Fruit fly (Drosophila melanogaster) whole organism, pupa: ENCODE measurements around the gene Pi3K21B.

Experiments
- CG10348 ChIP-seq: fragments of 200-800 bp; sonication (Bioruptor generic); IDR thresholded peaks from 2 replicates; pipeline ENCODE4 v1.3.6; 2022; ENCODE audit warnings: missing biosample characterization, missing genetic modification characterization
- CG12605 ChIP-seq: fragments of 200-800 bp; sonication (Bioruptor generic); IDR thresholded peaks from 2 replicates; pipeline ENCODE4 v1.3.6; 2022; ENCODE audit warnings: missing biosample characterization, missing genetic modification characterization
- CG13204 ChIP-seq: fragments of 200-800 bp; sonication (Bioruptor generic); optimal IDR thresholded peaks from 2 replicates; lab custom pipeline; 2018; ENCODE audit warnings: missing biosample characterization, mild to moderate bottlenecking, missing genetic modification characterization, moderate library complexity
- CG14655 ChIP-seq: fragments of 200-800 bp; sonication (Bioruptor generic); optimal IDR thresholded peaks from 3 replicates; lab custom pipeline; 2017; ENCODE audit warnings: mild to moderate bottlenecking, missing biosample characterization, missing genetic modification reagents, missing genetic modification characterization
- CG15710 ChIP-seq: fragments of 200-800 bp; sonication (Bioruptor generic); optimal IDR thresholded peaks from 2 replicates; lab custom pipeline; 2018; ENCODE audit warnings: missing biosample characterization, mild to moderate bottlenecking, missing genetic modification characterization, moderate library complexity
- CG17806 ChIP-seq: fragments of 200-800 bp; sonication (Bioruptor generic); optimal IDR thresholded peaks from 2 replicates; lab custom pipeline; 2018; ENCODE audit warnings: missing biosample characterization, mild to moderate bottlenecking, missing genetic modification characterization, moderate library complexity
- CG32121 ChIP-seq: fragments of 200-800 bp; sonication (Bioruptor generic); IDR thresholded peaks from 2 replicates; pipeline ENCODE4 v1.3.6; 2022; ENCODE audit warnings: missing biosample characterization, missing genetic modification characterization
- CG34367 ChIP-seq: fragments of 200-800 bp; sonication (Bioruptor generic); optimal IDR thresholded peaks from 2 replicates; lab custom pipeline; 2018; ENCODE audit warnings: missing biosample characterization, mild to moderate bottlenecking, missing genetic modification characterization
- CG4496 ChIP-seq: fragments of 200-800 bp; sonication (Bioruptor generic); IDR thresholded peaks from 3 replicates; pipeline ENCODE4 v1.3.6; 2022; ENCODE audit warnings: missing biosample characterization, missing genetic modification characterization
- CG8159 ChIP-seq: fragments of 200-800 bp; sonication (Bioruptor generic); optimal IDR thresholded peaks from 3 replicates; lab custom pipeline; 2018; ENCODE audit warnings: missing biosample characterization, mild to moderate bottlenecking, missing genetic modification characterization, moderate library complexity
- CG8301 ChIP-seq: fragments of 200-800 bp; sonication (Bioruptor generic); optimal IDR thresholded peaks from 2 replicates; lab custom pipeline; 2018; ENCODE audit warnings: missing biosample characterization, mild to moderate bottlenecking, missing genetic modification characterization
- CG9948 ChIP-seq: fragments of 200-800 bp; sonication (Bioruptor generic); optimal IDR thresholded peaks from 2 replicates; lab custom pipeline; 2018; ENCODE audit warnings: missing biosample characterization, mild to moderate bottlenecking, missing genetic modification characterization, moderate library complexity
- D1 ChIP-seq: fragments of 200-800 bp; sonication (Bioruptor generic); optimal IDR thresholded peaks from 2 replicates; lab custom pipeline; 2018; ENCODE audit warnings: missing biosample characterization, mild to moderate bottlenecking, missing genetic modification characterization, moderate library complexity
- EcR ChIP-seq: fragments of 200-800 bp; sonication (Bioruptor generic); optimal IDR thresholded peaks from 3 replicates; lab custom pipeline; 2019; ENCODE audit warnings: missing biosample characterization, missing genetic modification characterization, mild to moderate bottlenecking, moderate library complexity, missing genetic modification reagents
- Ets98B ChIP-seq: fragments of 200-800 bp; sonication (Bioruptor generic); IDR thresholded peaks from 2 replicates; pipeline ENCODE4 v1.3.6; 2022; ENCODE audit warnings: missing biosample characterization, missing genetic modification characterization
- Pif1A ChIP-seq: fragments of 200-800 bp; sonication (Bioruptor generic); optimal IDR thresholded peaks from 3 replicates; lab custom pipeline; 2016; ENCODE audit warnings: missing biosample characterization, missing genetic modification characterization
- Pif1B ChIP-seq: fragments of 200-800 bp; sonication (Bioruptor generic); optimal IDR thresholded peaks from 3 replicates; lab custom pipeline; 2016; ENCODE audit warnings: missing biosample characterization, missing genetic modification characterization
- Snoo ChIP-seq: fragments of 200-800 bp; sonication (Bioruptor generic); optimal IDR thresholded peaks from 3 replicates; lab custom pipeline; 2017; ENCODE audit warnings: missing biosample characterization, mild to moderate bottlenecking, missing genetic modification characterization, inconsistent platforms
- fd96Ca ChIP-seq: fragments of 200-800 bp; sonication (Bioruptor generic); IDR thresholded peaks from 3 replicates; pipeline ENCODE4 v1.3.6; 2022; ENCODE audit warnings: missing biosample characterization, missing genetic modification characterization
- gl ChIP-seq: fragments of 200-800 bp; sonication (Bioruptor generic); optimal IDR thresholded peaks from 2 replicates; lab custom pipeline; 2018; ENCODE audit warnings: missing biosample characterization, mild to moderate bottlenecking, missing genetic modification characterization
- rn ChIP-seq: fragments of 200-800 bp; sonication (Bioruptor generic); IDR thresholded peaks from 2 replicates; pipeline ENCODE4 v1.3.6; 2022; ENCODE audit warnings: missing biosample characterization, missing genetic modification characterization

Gene Pi3K21B

DNA sequence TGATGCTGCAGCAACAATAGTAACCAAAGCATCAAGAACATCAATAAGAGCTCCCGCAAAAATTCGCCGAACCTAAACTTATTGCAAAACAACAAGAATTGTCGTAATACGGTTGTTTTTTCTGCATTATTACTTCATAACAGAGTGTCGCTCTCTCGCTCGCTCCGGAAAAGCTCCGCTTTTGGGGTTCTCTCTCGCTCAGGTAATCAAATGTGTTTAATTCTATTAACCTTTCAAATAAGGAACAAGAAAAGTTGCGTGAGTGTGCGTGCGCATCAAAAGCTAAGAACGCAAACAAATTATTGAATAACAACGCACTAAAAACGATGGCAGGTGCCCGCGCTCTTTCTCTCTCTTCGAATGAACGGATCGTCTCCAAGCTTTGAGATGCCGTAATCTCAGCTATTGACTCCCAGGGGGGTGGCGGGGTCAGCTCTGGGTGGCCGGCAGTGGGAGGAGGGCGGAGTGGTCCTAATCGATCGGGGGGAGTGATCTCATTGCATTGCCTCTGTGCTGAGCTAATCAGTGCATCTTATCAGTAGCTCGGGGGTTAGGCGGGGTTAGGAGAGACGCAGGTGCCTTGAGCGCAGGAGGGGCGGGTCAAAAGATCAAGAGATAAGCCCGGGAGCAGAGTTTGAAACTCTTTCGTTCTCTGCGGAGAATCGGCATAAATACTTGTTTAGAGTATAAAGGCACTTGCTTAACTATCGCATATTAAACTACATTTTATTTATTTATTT lies 8.7 kb downstream of the Pi3K21B start:
- TF ChIP-seq CG34367 (tag; lab: Kevin White, UChicago) (no peak), Snoo (no peak), CG4496 (GFP tag; lab: Robert Waterston, UW) (0 out of 3 replicates have a peak, but pooled peaks have one; percentile 33), EcR (GFP tag; lab: Kevin White, UChicago) (peak; percentile 14)
- TF ChIP-seq, all 21 proteins: peak for 2

- TF ChIP-seq CG14655 (GFP tag; lab: Kevin White, UChicago) (no peak), gl (tag; lab: Kevin White, UChicago) (no peak), rn (GFP tag; lab: Robert Waterston, UW) (no peak), CG8301 (tag; lab: Kevin White, UChicago) (no peak), CG15710 (tag; lab: Kevin White, UChicago) (no peak), Pif1B (GFP tag; lab: Kevin White, UChicago) (no peak), CG8159 (tag; lab: Kevin White, UChicago) (no peak), CG4496 (GFP tag; lab: Robert Waterston, UW) (no peak), Pif1A (GFP tag; lab: Kevin White, UChicago) (no peak), EcR (GFP tag; lab: Kevin White, UChicago) (no peak), CG9948 (tag; lab: Kevin White, UChicago) (no peak), CG17806 (no peak), CG12605 (GFP tag; lab: Robert Waterston, UW) (no peak), Ets98B (no peak), D1 (tag; lab: Kevin White, UChicago) (no peak), CG13204 (GFP tag; lab: Kevin White, UChicago) (no peak), Snoo (no peak), fd96Ca (GFP tag; lab: Robert Waterston, UW) (no peak), CG10348 (GFP tag; lab: Robert Waterston, UW) (no peak), CG34367 (tag; lab: Kevin White, UChicago) (no peak)
These were observed 9.4 kb downstream of the Pi3K21B start for dm6 chr2L:307129-307528.

dm6 chr2L:308194-308706 lies 10.6 kb downstream of the Pi3K21B start:
- no peak for TF ChIP-seq CG8159 (tag; lab: Kevin White, UChicago)
- TF ChIP-seq D1 (tag; lab: Kevin White, UChicago): no peak
- no peak for TF ChIP-seq CG9948 (tag; lab: Kevin White, UChicago)
- no peak for TF ChIP-seq Pif1B (GFP tag; lab: Kevin White, UChicago)
- no peak for TF ChIP-seq CG15710 (tag; lab: Kevin White, UChicago)
- no peak for TF ChIP-seq CG13204 (GFP tag; lab: Kevin White, UChicago)
- no peak for TF ChIP-seq CG8301 (tag; lab: Kevin White, UChicago)
- TF ChIP-seq CG4496 (GFP tag; lab: Robert Waterston, UW): no peak
- TF ChIP-seq EcR (GFP tag; lab: Kevin White, UChicago): no peak
- TF ChIP-seq CG14655 (GFP tag; lab: Kevin White, UChicago): no peak
- no peak for TF ChIP-seq CG10348 (GFP tag; lab: Robert Waterston, UW)
- TF ChIP-seq rn (GFP tag; lab: Robert Waterston, UW): no peak
- no peak for TF ChIP-seq CG34367 (tag; lab: Kevin White, UChicago)
- TF ChIP-seq CG12605 (GFP tag; lab: Robert Waterston, UW): no peak
- TF ChIP-seq CG32121: no peak
- no peak for TF ChIP-seq gl (tag; lab: Kevin White, UChicago)
- TF ChIP-seq Pif1A (GFP tag; lab: Kevin White, UChicago): no peak
- TF ChIP-seq Snoo: no peak
- TF ChIP-seq Ets98B: no peak
- TF ChIP-seq CG17806: no peak

- no peak for TF ChIP-seq CG32121
- TF ChIP-seq CG14655 (GFP tag; lab: Kevin White, UChicago): no peak
- no peak for TF ChIP-seq gl (tag; lab: Kevin White, UChicago)
- no peak for TF ChIP-seq Pif1B (GFP tag; lab: Kevin White, UChicago)
- no peak for TF ChIP-seq CG10348 (GFP tag; lab: Robert Waterston, UW)
These were observed 11.5 kb downstream of the Pi3K21B start for dm6 chr2L:309177-309576.

dm6 chr2L:309812-310431 lies 12.2 kb downstream of the Pi3K21B start:
- TF ChIP-seq CG4496 (GFP tag; lab: Robert Waterston, UW): peak; percentile 55; the same call in 2 of the 3 replicates
- TF ChIP-seq CG12605 (GFP tag; lab: Robert Waterston, UW): 0 out of 2 replicates have a peak, but pooled peaks have one; percentile 35
- no peak for TF ChIP-seq D1 (tag; lab: Kevin White, UChicago)
- 0 out of 3 replicates have a peak, but pooled peaks have one; percentile 14 for TF ChIP-seq fd96Ca (GFP tag; lab: Robert Waterston, UW)
- TF ChIP-seq Ets98B: peak; percentile 50

- no peak for TF ChIP-seq CG14655 (GFP tag; lab: Kevin White, UChicago)
- TF ChIP-seq D1 (tag; lab: Kevin White, UChicago): no peak
- no peak for TF ChIP-seq CG32121
- TF ChIP-seq CG12605 (GFP tag; lab: Robert Waterston, UW): no peak
- TF ChIP-seq CG9948 (tag; lab: Kevin White, UChicago): no peak
- TF ChIP-seq Pif1B (GFP tag; lab: Kevin White, UChicago): no peak
- TF ChIP-seq CG10348 (GFP tag; lab: Robert Waterston, UW): no peak
- TF ChIP-seq fd96Ca (GFP tag; lab: Robert Waterston, UW): no peak
- TF ChIP-seq EcR (GFP tag; lab: Kevin White, UChicago): no peak
These were observed 21.5 kb downstream of the Pi3K21B start, which contains the start of gene CG11912 for dm6 chr2L:319159-319558. CG11912 (minus strand) TSS chr2L:319259.
